Fruit fly (Drosophila melanogaster): ENCODE measurements around the gene Akap200.

Gene Akap200

DNA sequence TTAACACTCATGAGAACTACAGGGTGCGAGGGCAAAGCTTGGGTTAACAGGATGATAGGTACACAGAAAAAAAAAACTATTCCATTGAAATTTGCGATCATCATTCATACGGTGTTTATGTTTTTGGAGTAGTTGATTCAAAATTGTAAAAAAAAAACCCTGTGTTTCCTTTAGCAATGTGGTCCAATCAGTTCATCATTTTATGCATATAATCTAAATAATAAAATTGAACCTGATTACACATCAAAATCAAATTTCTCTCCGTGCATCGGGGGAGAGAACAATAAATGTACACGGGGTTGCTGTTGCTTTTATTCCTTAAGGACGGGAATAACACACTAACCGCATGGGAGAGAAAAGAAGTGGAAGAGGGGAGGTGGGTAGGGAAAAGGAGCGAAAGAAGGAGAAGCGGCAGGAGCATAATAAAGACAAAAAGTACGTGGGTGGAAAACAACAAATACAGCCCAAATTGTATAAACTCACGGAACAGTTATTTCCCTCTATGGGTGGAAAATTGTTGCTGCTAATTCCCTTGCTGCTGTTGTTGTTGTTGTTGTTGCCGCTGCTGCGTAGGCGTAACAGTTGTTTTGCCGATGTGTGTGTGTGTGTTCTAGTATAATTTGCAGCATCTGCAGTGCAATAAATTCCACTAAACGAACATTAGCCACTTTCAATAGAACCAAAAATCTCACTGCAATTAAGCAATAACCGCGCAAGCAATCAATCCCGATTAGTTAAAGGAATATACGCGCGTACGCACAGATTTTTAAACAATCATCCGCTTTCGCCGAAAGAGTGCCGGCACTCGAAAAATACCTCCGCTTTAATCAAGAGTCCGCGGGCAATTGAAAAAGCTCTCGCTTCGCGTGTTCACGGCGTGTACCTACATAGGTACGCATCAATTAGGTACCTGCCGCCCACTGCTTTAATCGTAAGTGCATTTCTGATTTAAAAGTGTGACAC lies 47.9 kb downstream of the Akap200 start, which contains the start of gene Agpat2 (continued):
- TF ChIP-seq CG43689 (GFP tag; IDR thresholded peaks at IDR 0.05) = no peak
- peak; percentile 61; the same call in 1 of the 3 replicates for TF ChIP-seq Dbx (GFP tag; IDR thresholded peaks at IDR 0.05)
- TF ChIP-seq CG32532 (GFP tag; IDR thresholded peaks at IDR 0.05) = peak; percentile 77
- peak; percentile 68 for TF ChIP-seq Mes4 (GFP tag; optimal IDR thresholded peaks at IDR 0.05)
- peak; percentile 74 for TF ChIP-seq sens-2 (GFP tag; IDR thresholded peaks at IDR 0.05)
- TF ChIP-seq wdn (GFP tag; IDR thresholded peaks at IDR 0.05) = peak; percentile 39; the same call in 1 of the 2 replicates
- TF ChIP-seq unc-4 (GFP tag; IDR thresholded peaks at IDR 0.05; ENCODE audit: partially characterized antibody) = no peak
- TF ChIP-seq ewg (GFP tag; optimal IDR thresholded peaks at IDR 0.05) = peak; percentile 76
- TF ChIP-seq CG12155 (GFP tag; optimal IDR thresholded peaks at IDR 0.05) = peak; percentile 70
- TF ChIP-seq CG15601 (tag; optimal IDR thresholded peaks at IDR 0.05) = peak; percentile 82
- TF ChIP-seq CG15269 (tag; optimal IDR thresholded peaks at IDR 0.05) = peak; percentile 87
- TF ChIP-seq CG11696 (GFP tag; IDR thresholded peaks at IDR 0.05) = peak; percentile 64
- peak; percentile 64 for TF ChIP-seq Bdp1 (GFP tag; optimal IDR thresholded peaks at IDR 0.05)
- TF ChIP-seq emc (GFP tag; optimal IDR thresholded peaks at IDR 0.05) = peak; percentile 44
- peak; percentile 85 for TF ChIP-seq phol (tag; optimal IDR thresholded peaks at IDR 0.05)
- TF ChIP-seq CG14965 (GFP tag; optimal IDR thresholded peaks at IDR 0.05; ENCODE audit: borderline replicate concordance) = no peak
- TF ChIP-seq CG4854 (GFP tag; optimal IDR thresholded peaks at IDR 0.05) = peak; percentile 56
- peak; percentile 81 for TF ChIP-seq trem (tag; optimal IDR thresholded peaks at IDR 0.05)
- peak; percentile 77 for TF ChIP-seq CG6854 (GFP tag; optimal IDR thresholded peaks at IDR 0.05)
- peak in 1 of 2 experiments; percentile 92 for TF ChIP-seq bsh (GFP tag; optimal IDR thresholded peaks at IDR 0.05)
- peak; percentile 27 for TF ChIP-seq CG30020 (tag; optimal IDR thresholded peaks at IDR 0.05)
- peak; percentile 96 for TF ChIP-seq Ets65A (GFP tag)
- peak; percentile 60 for TF ChIP-seq zfh2 (GFP tag; optimal IDR thresholded peaks at IDR 0.05)
- no peak for TF ChIP-seq pan (optimal IDR thresholded peaks at IDR 0.05)
- TF ChIP-seq pan (GFP tag; optimal IDR thresholded peaks at IDR 0.05 in 1 of 2, IDR thresholded peaks at IDR 0.05 in 1 of 2) = peak in 1 of 2 experiments; percentile 86
- no peak for TF ChIP-seq Tbp (GFP tag; optimal IDR thresholded peaks at IDR 0.05)
- peak; percentile 41; the same call in 1 of the 3 replicates for TF ChIP-seq CG2889 (GFP tag; IDR thresholded peaks at IDR 0.05)
- TF ChIP-seq disco-r (GFP tag; optimal IDR thresholded peaks at IDR 0.05) = peak; percentile 19
- no peak for TF ChIP-seq Gsc (GFP tag; IDR thresholded peaks at IDR 0.05)
- peak; percentile 92 for TF ChIP-seq row (GFP tag; IDR thresholded peaks at IDR 0.05)
- peak; percentile 63; the same call in 1 of the 2 replicates for TF ChIP-seq CG32767 (GFP tag; IDR thresholded peaks at IDR 0.05)
- peak; percentile 53 for TF ChIP-seq Myb (GFP tag; optimal IDR thresholded peaks at IDR 0.05)
- TF ChIP-seq CG2199 (GFP tag; IDR thresholded peaks at IDR 0.05) = no peak
- peak; percentile 90 for TF ChIP-seq CG7556 (GFP tag; optimal IDR thresholded peaks at IDR 0.05)
- TF ChIP-seq Oli (tag; optimal IDR thresholded peaks at IDR 0.05) = peak; percentile 88
- TF ChIP-seq PHDP (tag; optimal IDR thresholded peaks at IDR 0.05) = peak; percentile 88
- peak; percentile 52 for TF ChIP-seq Aef1 (GFP tag; IDR thresholded peaks at IDR 0.05)
- no peak for TF ChIP-seq CG16813 (GFP tag; IDR thresholded peaks at IDR 0.05; ENCODE audit: partially characterized antibody)
- peak; percentile 54 for TF ChIP-seq CG9876 (GFP tag; optimal IDR thresholded peaks at IDR 0.05)
- TF ChIP-seq lab (GFP tag; optimal IDR thresholded peaks at IDR 0.05) = peak; percentile 93
- TF ChIP-seq seq (GFP tag; IDR thresholded peaks at IDR 0.05) = peak; percentile 79
- TF ChIP-seq CG1529 (GFP tag; optimal IDR thresholded peaks at IDR 0.05) = peak; percentile 80
- TF ChIP-seq sob (GFP tag; IDR thresholded peaks at IDR 0.05) = peak; percentile 76
- TF ChIP-seq fd3F (GFP tag; optimal IDR thresholded peaks at IDR 0.05) = peak; percentile 75
- TF ChIP-seq CG16863 (GFP tag; optimal IDR thresholded peaks at IDR 0.05) = peak; percentile 80
- TF ChIP-seq Atf6 (GFP tag; IDR thresholded peaks at IDR 0.05) = peak; percentile 73
- TF ChIP-seq CG8944 (GFP tag; optimal IDR thresholded peaks at IDR 0.05) = peak; percentile 78
- TF ChIP-seq CrebB (tag; optimal IDR thresholded peaks at IDR 0.05) = peak; percentile 68
- TF ChIP-seq BtbVII (GFP tag; optimal IDR thresholded peaks at IDR 0.05) = peak; percentile 82

Data from whole organism, embryonic.